Fruit fly (Drosophila melanogaster) whole organism, embryonic: ENCODE data around the gene Eig71Ei.

Experiments
- Bdp1 ChIP-seq: fragments of 200-800 bp; sonication (Bioruptor generic); optimal IDR thresholded peaks from 3 replicates; lab custom pipeline; 2016; ENCODE audit warnings: missing biosample characterization, missing genetic modification characterization
- Blimp-1 ChIP-seq: fragments of 200-800 bp; sonication (Bioruptor generic); optimal IDR thresholded peaks from 3 replicates; lab custom pipeline; 2018; ENCODE audit warnings: missing biosample characterization, missing genetic modification characterization, mild to moderate bottlenecking, moderate library complexity, missing genetic modification reagents
- Bteb2 ChIP-seq: fragments of 200-800 bp; sonication (Bioruptor generic); optimal IDR thresholded peaks from 2 replicates; lab custom pipeline; 2016; ENCODE audit warnings: missing biosample characterization, missing genetic modification characterization
- CG12219 ChIP-seq: fragments of 200-800 bp; sonication (Bioruptor generic); optimal IDR thresholded peaks from 3 replicates; lab custom pipeline; 2018; ENCODE audit warnings: missing biosample characterization, mild to moderate bottlenecking, missing genetic modification characterization
- CG1233 ChIP-seq: fragments of 200-800 bp; sonication (Bioruptor generic); optimal IDR thresholded peaks from 4 replicates; lab custom pipeline; 2018; ENCODE audit warnings: missing biosample characterization, mild to moderate bottlenecking, missing genetic modification characterization
- CG12391 ChIP-seq: fragments of 200-800 bp; sonication (Bioruptor generic); optimal IDR thresholded peaks from 3 replicates; lab custom pipeline; 2018; ENCODE audit warnings: missing biosample characterization, mild to moderate bottlenecking, missing genetic modification characterization, moderate library complexity
- CG13624 ChIP-seq: fragments of 200-800 bp; sonication (Bioruptor generic); optimal IDR thresholded peaks from 2 replicates; lab custom pipeline; 2016; ENCODE audit warnings: missing biosample characterization, missing genetic modification characterization
- CG13894 ChIP-seq: fragments of 200-800 bp; sonication (Bioruptor generic); optimal IDR thresholded peaks from 3 replicates; lab custom pipeline; 2018; ENCODE audit warnings: missing biosample characterization, mild to moderate bottlenecking, missing genetic modification characterization, moderate library complexity
- CG1602 ChIP-seq: fragments of 200-800 bp; sonication (Bioruptor generic); optimal IDR thresholded peaks from 3 replicates; lab custom pipeline; 2016; ENCODE audit warnings: missing biosample characterization, missing genetic modification characterization
- CG17385 ChIP-seq: fragments of 200-800 bp; sonication (Bioruptor generic); optimal IDR thresholded peaks from 3 replicates; lab custom pipeline; 2018; ENCODE audit warnings: missing biosample characterization, mild to moderate bottlenecking, missing genetic modification characterization
- CG1832 ChIP-seq: fragments of 200-800 bp; sonication (Bioruptor generic); optimal IDR thresholded peaks from 2 replicates; lab custom pipeline; 2017; ENCODE audit warnings: missing biosample characterization, mild to moderate bottlenecking, missing genetic modification characterization, inconsistent platforms
- CG2678 ChIP-seq: fragments of 200-800 bp; sonication (Bioruptor generic); optimal IDR thresholded peaks from 3 replicates; lab custom pipeline; 2019; ENCODE audit warnings: missing biosample characterization, mild to moderate bottlenecking, missing genetic modification characterization, moderate library complexity
- CG2712 ChIP-seq: fragments of 200-800 bp; optimal IDR thresholded peaks from 3 replicates; lab custom pipeline; 2019; ENCODE audit warnings: missing biosample characterization, mild to moderate bottlenecking, missing genetic modification characterization, moderate library complexity
- CG2875 ChIP-seq: fragments of 200-800 bp; sonication (Bioruptor generic); optimal IDR thresholded peaks from 2 replicates; lab custom pipeline; 2017; ENCODE audit warnings: missing biosample characterization, mild to moderate bottlenecking, missing genetic modification characterization, missing genetic modification reagents
- CG31365 ChIP-seq: fragments of 200-800 bp; sonication (Bioruptor generic); optimal IDR thresholded peaks from 2 replicates; lab custom pipeline; 2018; ENCODE audit warnings: missing biosample characterization, mild to moderate bottlenecking, missing genetic modification characterization
- CG9932 ChIP-seq: fragments of 200-800 bp; sonication (Bioruptor generic); IDR thresholded peaks from 2 replicates; pipeline ENCODE4 v1.3.6; 2022; ENCODE audit warnings: missing biosample characterization, missing genetic modification characterization
- Dfd ChIP-seq, 2 experiments: fragments of >200 bp; optimal IDR thresholded peaks; 2 replicates each; lab custom pipeline; 2017; ENCODE audit warnings: missing biosample characterization in 2 of 2, missing genetic modification characterization in 2 of 2
- Dll ChIP-seq: fragments of 200-800 bp; sonication (Bioruptor generic); IDR thresholded peaks from 4 replicates; pipeline ENCODE4 v1.3.6; 2022; ENCODE audit warnings: missing biosample characterization, missing genetic modification characterization; ENCODE audit not compliant: partially characterized antibody
- HmgD ChIP-seq: fragments of 200-800 bp; sonication (Bioruptor generic); optimal IDR thresholded peaks from 3 replicates; lab custom pipeline; 2016; ENCODE audit warnings: missing biosample characterization, missing genetic modification characterization
- Hr51 ChIP-seq, 2 experiments: fragments of 200-800 bp; sonication (Bioruptor generic); optimal IDR thresholded peaks; 2 replicates in 1 of 2; 3 replicates in 1 of 2; lab custom pipeline; 2016 to 2018; ENCODE audit warnings: missing biosample characterization in 2 of 2, missing genetic modification characterization in 2 of 2, mild to moderate bottlenecking in 1 of 2, moderate library complexity in 1 of 2
- Max ChIP-seq: fragments of 200-800 bp; sonication (Bioruptor generic); optimal IDR thresholded peaks from 2 replicates; lab custom pipeline; 2016; ENCODE audit warnings: missing biosample characterization, mild to moderate bottlenecking, missing genetic modification characterization
- Med ChIP-seq: fragments of 200-800 bp; sonication (Bioruptor generic); peaks from one replicate; lab custom pipeline; 2016; ENCODE audit warnings: missing biosample characterization, missing genetic modification characterization, mild to moderate bottlenecking, inconsistent platforms, moderate library complexity
- Optix ChIP-seq: fragments of 200-800 bp; sonication (Bioruptor generic); IDR thresholded peaks from 3 replicates; pipeline ENCODE4 v1.3.6; 2022; ENCODE audit warnings: missing biosample characterization, missing genetic modification characterization
- Rfx ChIP-seq: fragments of 200-800 bp; sonication (Bioruptor generic); IDR thresholded peaks from 2 replicates; pipeline ENCODE4 v1.3.6; 2022; ENCODE audit warnings: missing biosample characterization, missing genetic modification characterization
- Ssrp ChIP-seq: fragments of 200-800 bp; sonication (Bioruptor generic); optimal IDR thresholded peaks from 2 replicates; lab custom pipeline; 2018; ENCODE audit warnings: missing biosample characterization, mild to moderate bottlenecking, missing genetic modification characterization, moderate library complexity
- ash1 ChIP-seq: fragments of 200-800 bp; sonication (Bioruptor generic); optimal IDR thresholded peaks from 2 replicates; lab custom pipeline; 2018; ENCODE audit warnings: missing biosample characterization, mild to moderate bottlenecking, missing genetic modification characterization
- chm ChIP-seq: fragments of 200-800 bp; sonication (Bioruptor generic); IDR thresholded peaks from 2 replicates; pipeline ENCODE4 v1.3.6; 2022; ENCODE audit warnings: missing biosample characterization, missing genetic modification characterization
- crc ChIP-seq: fragments of 200-800 bp; sonication (Bioruptor generic); optimal IDR thresholded peaks from 2 replicates; lab custom pipeline; 2016; ENCODE audit warnings: missing biosample characterization, missing genetic modification characterization
- croc ChIP-seq: fragments of 200-800 bp; sonication (Bioruptor generic); conservative IDR thresholded peaks from 3 replicates; pipeline ENCODE4 v1.3.6; 2022; ENCODE audit warnings: missing biosample characterization, missing genetic modification characterization
- dimm ChIP-seq: fragments of 200-800 bp; sonication (Bioruptor generic); IDR thresholded peaks from 2 replicates; pipeline ENCODE4 v1.3.6; 2022; ENCODE audit warnings: missing biosample characterization, missing genetic modification characterization
- dm ChIP-seq: fragments of 200-800 bp; sonication (Bioruptor generic); optimal IDR thresholded peaks from 3 replicates; lab custom pipeline; 2016; ENCODE audit warnings: missing biosample characterization, missing genetic modification characterization
- dmrt99B ChIP-seq: fragments of 200-800 bp; sonication (Bioruptor generic); optimal IDR thresholded peaks from 2 replicates; lab custom pipeline; 2018; ENCODE audit warnings: missing biosample characterization, mild to moderate bottlenecking, missing genetic modification characterization, moderate library complexity
- gcm2 ChIP-seq: fragments of 200-800 bp; sonication (Bioruptor generic); optimal IDR thresholded peaks from 2 replicates; lab custom pipeline; 2016; ENCODE audit warnings: missing biosample characterization, missing genetic modification characterization
- jigr1 ChIP-seq: fragments of 200-800 bp; sonication (Bioruptor generic); IDR thresholded peaks from 3 replicates; pipeline ENCODE4 v1.3.6; 2022; ENCODE audit warnings: missing biosample characterization, missing genetic modification characterization
- kah ChIP-seq: fragments of 200-800 bp; sonication (Bioruptor generic); optimal IDR thresholded peaks from 2 replicates; lab custom pipeline; 2018; ENCODE audit warnings: missing biosample characterization, mild to moderate bottlenecking, missing genetic modification characterization
- ken ChIP-seq: fragments of 200-800 bp; sonication (Bioruptor generic); IDR thresholded peaks from 3 replicates; pipeline ENCODE4 v1.3.6; 2022; ENCODE audit warnings: missing biosample characterization, missing genetic modification characterization
- lilli ChIP-seq: fragments of 200-800 bp; sonication (Bioruptor generic); optimal IDR thresholded peaks from 3 replicates; lab custom pipeline; 2016; ENCODE audit warnings: missing biosample characterization, missing genetic modification characterization
- nau ChIP-seq: fragments of 200-800 bp; sonication (Bioruptor generic); optimal IDR thresholded peaks from 3 replicates; lab custom pipeline; 2017; ENCODE audit warnings: missing biosample characterization, mild to moderate bottlenecking, missing genetic modification characterization, missing genetic modification reagents
- oc ChIP-seq: fragments of 200-800 bp; sonication (Bioruptor generic); optimal IDR thresholded peaks from 2 replicates; lab custom pipeline; 2018; ENCODE audit warnings: missing biosample characterization, mild to moderate bottlenecking, missing genetic modification characterization, moderate library complexity
- p53 ChIP-seq: fragments of 200-800 bp; sonication (Bioruptor generic); optimal IDR thresholded peaks from 2 replicates; lab custom pipeline; 2016; ENCODE audit warnings: missing biosample characterization, missing genetic modification characterization
- pnt ChIP-seq: fragments of 200-800 bp; sonication (Bioruptor generic); optimal IDR thresholded peaks from 3 replicates; lab custom pipeline; 2016; ENCODE audit warnings: missing biosample characterization, missing genetic modification characterization
- pros ChIP-seq: fragments of 200-800 bp; sonication (Bioruptor generic); optimal IDR thresholded peaks from 3 replicates; lab custom pipeline; 2019; ENCODE audit warnings: missing biosample characterization, mild to moderate bottlenecking, missing genetic modification characterization, moderate library complexity
- pum ChIP-seq: fragments of 200-800 bp; sonication (Bioruptor generic); optimal IDR thresholded peaks from 2 replicates; lab custom pipeline; 2016; ENCODE audit warnings: missing biosample characterization, missing genetic modification characterization
- row ChIP-seq: fragments of 200-800 bp; sonication (Bioruptor generic); IDR thresholded peaks from 3 replicates; pipeline ENCODE4 v1.3.6; 2022; ENCODE audit warnings: missing biosample characterization, missing genetic modification characterization
- sens-2 ChIP-seq: fragments of 200-800 bp; sonication (Bioruptor generic); IDR thresholded peaks from 2 replicates; pipeline ENCODE4 v1.3.6; 2022; ENCODE audit warnings: missing biosample characterization, missing genetic modification characterization
- ssp ChIP-seq: fragments of 200-800 bp; sonication (Bioruptor generic); IDR thresholded peaks from 2 replicates; pipeline ENCODE4 v1.3.6; 2022; ENCODE audit warnings: missing biosample characterization, missing genetic modification characterization
- stc ChIP-seq: fragments of 200-800 bp; sonication (Bioruptor generic); IDR thresholded peaks from 2 replicates; pipeline ENCODE4 v1.3.6; 2022; ENCODE audit warnings: missing biosample characterization, missing genetic modification characterization
- tio ChIP-seq: fragments of 200-800 bp; sonication (Bioruptor generic); optimal IDR thresholded peaks from 2 replicates; lab custom pipeline; 2017; ENCODE audit warnings: missing biosample characterization, missing genetic modification characterization, inconsistent platforms
- toy ChIP-seq: fragments of 200-800 bp; sonication (Bioruptor generic); IDR thresholded peaks from 2 replicates; pipeline ENCODE4 v1.3.6; 2022; ENCODE audit warnings: missing biosample characterization, missing genetic modification characterization
- trem ChIP-seq: fragments of 200-800 bp; optimal IDR thresholded peaks from 3 replicates; lab custom pipeline; 2019; ENCODE audit warnings: missing biosample characterization, mild to moderate bottlenecking, missing genetic modification characterization, moderate library complexity
- unpg ChIP-seq: fragments of 200-800 bp; sonication (Bioruptor generic); optimal IDR thresholded peaks from 3 replicates; lab custom pipeline; 2018; ENCODE audit warnings: missing biosample characterization, mild to moderate bottlenecking, missing genetic modification characterization, moderate library complexity
- zf30C ChIP-seq: fragments of 200-800 bp; sonication (Bioruptor generic); optimal IDR thresholded peaks from 3 replicates; lab custom pipeline; 2018; ENCODE audit warnings: missing biosample characterization, mild to moderate bottlenecking, missing genetic modification characterization

Gene Eig71Ei

DNA sequence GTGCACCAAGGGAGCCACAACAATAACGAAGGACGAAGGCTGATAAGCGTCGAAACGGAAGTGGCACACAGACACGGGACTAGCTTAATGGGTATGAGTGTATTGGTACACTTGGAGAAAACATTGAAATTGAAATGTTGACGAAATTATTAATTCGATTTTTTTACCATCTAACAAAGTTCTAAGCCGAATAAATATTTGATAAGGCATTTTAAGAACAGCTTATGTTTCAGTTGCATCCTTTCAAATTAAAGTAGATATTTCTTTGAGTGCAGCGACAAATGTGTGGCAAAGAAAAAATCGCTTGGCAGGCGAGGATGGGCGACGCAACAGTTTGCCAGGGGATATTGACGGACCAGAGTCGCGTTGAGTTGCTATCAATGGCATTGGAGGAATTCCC lies 19.5 kb upstream of the Eig71Ei start (continued):
- TF ChIP-seq Hr51 (GFP tag; optimal IDR thresholded peaks at IDR 0.05; lab: Kevin White, UChicago) = no peak
- TF ChIP-seq p53 (GFP tag; lab: Kevin White, UChicago) = no peak
- TF ChIP-seq Bdp1 (GFP tag; lab: Kevin White, UChicago) = no peak
- TF ChIP-seq jigr1 = no peak
- TF ChIP-seq CG2678 = no peak
- no peak for TF ChIP-seq Dll (GFP tag; lab: Robert Waterston, UW)
- TF ChIP-seq trem = peak; percentile 5
- no peak for TF ChIP-seq ken
- no peak for TF ChIP-seq CG1233 (GFP tag; lab: Kevin White, UChicago)
- TF ChIP-seq croc (GFP tag; lab: Robert Waterston, UW) = no peak
- no peak for TF ChIP-seq CG2875 (GFP tag; lab: Kevin White, UChicago)
- no peak for TF ChIP-seq Max
- no peak for TF ChIP-seq pros (GFP tag; lab: Kevin White, UChicago)
- peak; percentile 43 for TF ChIP-seq CG2712 (tag; lab: Kevin White, UChicago)
- TF ChIP-seq sens-2 (GFP tag; lab: Robert Waterston, UW) = no peak
- no peak for TF ChIP-seq dimm (GFP tag; lab: Robert Waterston, UW)
- no peak for TF ChIP-seq kah (GFP tag; lab: Kevin White, UChicago)
- no peak for TF ChIP-seq Blimp-1 (GFP tag; lab: Kevin White, UChicago)
- peak; percentile 16 for TF ChIP-seq pnt (GFP tag; lab: Kevin White, UChicago)
- TF ChIP-seq dm (GFP tag; lab: Kevin White, UChicago) = no peak
- TF ChIP-seq CG1832 (GFP tag; lab: Kevin White, UChicago) = no peak
- no peak for TF ChIP-seq tio (GFP tag; lab: Kevin White, UChicago)
- no peak for TF ChIP-seq Dfd (GFP tag; optimal IDR thresholded peaks at IDR 0.05; lab: Kevin White, UChicago)
- peak; percentile 0 for TF ChIP-seq CG1602 (GFP tag; lab: Kevin White, UChicago)
- TF ChIP-seq Bteb2 (GFP tag; lab: Kevin White, UChicago) = no peak
- TF ChIP-seq gcm2 (GFP tag; lab: Kevin White, UChicago) = no peak
- no peak for TF ChIP-seq crc (GFP tag; lab: Kevin White, UChicago)
- TF ChIP-seq unpg = peak; percentile 23
- TF ChIP-seq zf30C (GFP tag; lab: Kevin White, UChicago) = peak; percentile 33
- no peak for TF ChIP-seq CG13894 (tag; lab: Kevin White, UChicago)
- no peak for TF ChIP-seq toy (GFP tag; lab: Robert Waterston, UW)
- TF ChIP-seq CG12391 (tag; lab: Kevin White, UChicago) = peak; percentile 23
- TF ChIP-seq CG17385 (GFP tag; lab: Kevin White, UChicago) = no peak
- TF ChIP-seq Med = peak; percentile 31
- TF ChIP-seq Ssrp = peak; percentile 11
- no peak for TF ChIP-seq oc (tag; lab: Kevin White, UChicago)
- no peak for TF ChIP-seq lilli (GFP tag; lab: Kevin White, UChicago)
- no peak for TF ChIP-seq ash1 (GFP tag; lab: Kevin White, UChicago)
- peak; percentile 4 for TF ChIP-seq dmrt99B (tag; lab: Kevin White, UChicago)
- peak; percentile 10 for TF ChIP-seq pum (GFP tag; lab: Kevin White, UChicago)
- TF ChIP-seq row (GFP tag; lab: Robert Waterston, UW) = 0 out of 3 replicates have a peak, but pooled peaks have one; percentile 35
- no peak for TF ChIP-seq CG31365 (tag; lab: Kevin White, UChicago)
- no peak for TF ChIP-seq ssp (GFP tag; lab: Robert Waterston, UW)
- no peak for TF ChIP-seq Rfx
- no peak for TF ChIP-seq CG9932
- TF ChIP-seq CG12219 (GFP tag; lab: Kevin White, UChicago) = no peak
- TF ChIP-seq HmgD = no peak
- no peak for TF ChIP-seq stc
- no peak for TF ChIP-seq nau (GFP tag; lab: Kevin White, UChicago)
- TF ChIP-seq Optix (GFP tag; lab: Robert Waterston, UW) = no peak
- no peak for TF ChIP-seq CG13624
- TF ChIP-seq chm (GFP tag; lab: Robert Waterston, UW) = no peak
